Fruit fly (Drosophila melanogaster): Measurements from ENCODE around the gene Edc3.

Edc3 gene

DNA sequence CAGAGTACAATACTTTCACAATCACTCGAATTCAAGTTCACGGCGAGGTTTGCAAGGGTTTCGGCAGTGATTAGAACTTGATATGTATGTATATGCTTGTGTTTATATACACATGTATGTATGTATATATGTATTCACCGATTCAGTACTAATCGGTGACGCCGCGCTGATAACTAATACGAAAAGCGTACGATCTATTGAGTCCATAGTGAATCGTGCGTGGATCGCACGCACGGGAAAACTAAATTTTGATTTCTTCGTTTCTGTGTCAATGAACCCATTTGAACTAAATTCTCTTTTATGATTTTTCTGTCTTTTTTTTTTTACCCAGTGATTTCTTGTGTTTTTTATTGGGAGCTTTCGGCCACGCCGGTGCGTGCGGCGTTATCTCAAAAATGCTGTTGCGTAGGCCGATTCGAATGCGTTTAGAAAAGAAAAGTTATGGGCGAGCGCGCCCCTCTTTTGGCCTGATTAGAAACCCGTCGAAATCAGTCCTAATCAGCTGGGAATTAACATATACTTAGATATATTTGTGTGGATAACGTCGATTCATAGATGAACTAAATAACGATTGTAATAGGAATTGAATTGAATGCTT, 35.8 kb downstream of the Edc3 start:
- TF ChIP-seq br (GFP tag; optimal IDR thresholded peaks at IDR 0.05) (no peak), HLH106 (tag; optimal IDR thresholded peaks at IDR 0.05) (no peak)

DNA sequence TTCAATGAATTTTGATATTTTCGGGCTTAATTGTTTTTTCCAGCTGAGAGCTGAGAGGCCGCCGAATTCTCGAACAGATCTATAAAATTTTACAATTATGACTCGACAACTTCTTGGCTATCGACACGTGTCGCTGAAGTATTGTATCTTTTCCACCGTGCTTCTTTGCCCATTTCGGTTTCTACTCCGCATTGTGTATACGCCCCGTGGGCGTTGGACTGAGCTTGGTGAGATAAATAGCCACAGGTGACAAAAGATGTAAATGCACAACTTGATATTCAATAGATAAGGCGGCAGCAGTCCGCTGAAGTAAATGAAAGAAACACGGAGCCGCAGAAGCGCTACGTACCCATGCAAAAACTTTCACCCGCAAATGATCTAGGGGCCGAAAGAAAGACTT, 36.4 kb downstream of the Edc3 start:
- TF ChIP-seq CG32264 (GFP tag; optimal IDR thresholded peaks at IDR 0.05) (no peak), HLH106 (tag; optimal IDR thresholded peaks at IDR 0.05) (no peak)

DNA sequence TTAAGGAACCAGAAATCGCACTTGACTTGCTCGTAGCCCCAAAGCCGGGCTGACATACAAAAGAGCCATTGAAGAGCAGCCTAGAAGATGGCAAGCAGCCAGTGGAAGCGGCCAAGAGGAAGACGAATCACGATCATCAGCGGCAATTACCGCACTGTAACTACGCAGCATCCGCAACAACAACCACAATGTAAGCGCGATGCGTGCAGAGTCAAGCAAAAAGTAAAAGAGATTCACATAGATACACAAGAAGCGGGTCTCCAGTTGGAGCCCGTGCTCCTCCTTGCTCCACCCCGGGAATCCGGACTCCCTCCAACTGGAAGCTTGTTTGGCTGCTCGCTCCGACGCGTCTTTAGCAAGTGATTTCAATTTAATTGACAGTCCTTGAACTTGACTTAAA, 38.0 kb downstream of the Edc3 start:
- TF ChIP-seq Sp1 (GFP tag; optimal IDR thresholded peaks at IDR 0.05) (no peak), OdsH (GFP tag; optimal IDR thresholded peaks at IDR 0.05) (no peak), brk (GFP tag; optimal IDR thresholded peaks at IDR 0.05) (no peak), Vsx2 (GFP tag; optimal IDR thresholded peaks at IDR 0.05; ENCODE audit: partially characterized antibody) (no peak), CrebA (GFP tag; optimal IDR thresholded peaks at IDR 0.05; ENCODE audit: borderline replicate concordance) (no peak), Mio (GFP tag; optimal IDR thresholded peaks at IDR 0.05) (no peak), h (GFP tag; optimal IDR thresholded peaks at IDR 0.05) (no peak), Dfd (GFP tag; optimal IDR thresholded peaks at IDR 0.05) (no peak), pan (optimal IDR thresholded peaks at IDR 0.05) (no peak), dsf (GFP tag; optimal IDR thresholded peaks at IDR 0.05; ENCODE audit: borderline replicate concordance) (no peak), psq (GFP tag; optimal IDR thresholded peaks at IDR 0.05) (no peak)

DNA sequence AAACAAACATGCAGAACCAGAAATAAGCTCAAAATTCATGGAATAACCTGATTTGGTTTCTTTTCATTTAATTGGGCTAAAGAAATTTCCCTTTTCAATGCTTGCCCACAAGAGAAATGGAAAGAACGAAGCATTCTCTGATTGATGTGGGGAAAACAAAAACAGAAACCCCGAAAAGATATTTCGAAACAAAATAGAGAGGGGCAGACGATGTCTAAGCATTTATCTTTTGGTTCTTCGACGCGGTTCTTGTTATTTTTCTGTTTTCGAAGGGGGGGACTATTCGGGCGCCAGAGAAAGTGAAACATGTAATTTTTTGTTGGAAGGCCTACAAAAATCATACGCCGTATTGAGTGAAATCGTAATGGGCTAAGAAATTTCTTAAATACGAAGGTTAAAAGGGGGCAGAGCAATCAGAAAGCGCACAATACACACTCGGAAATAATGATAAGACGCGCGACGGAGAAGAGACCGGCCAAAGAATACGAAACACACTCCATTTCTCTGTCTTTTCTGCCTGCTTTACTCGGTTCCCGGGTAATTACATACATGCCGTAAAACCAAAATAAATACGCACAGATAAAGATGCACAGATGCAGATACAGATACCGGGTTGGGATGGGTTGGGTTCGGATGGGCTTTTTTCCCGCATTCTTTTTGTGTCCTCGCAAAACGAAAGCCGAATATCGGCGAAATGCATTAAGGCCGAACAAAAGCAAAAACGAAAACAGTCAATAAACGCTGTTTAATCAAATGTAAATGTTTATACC, 40.9 kb downstream of the Edc3 start:
- TF ChIP-seq br (GFP tag; optimal IDR thresholded peaks at IDR 0.05) (peak; percentile 10), CG32264 (GFP tag; optimal IDR thresholded peaks at IDR 0.05) (no peak), Rel (GFP tag; optimal IDR thresholded peaks at IDR 0.05) (no peak), Rel (tag; optimal IDR thresholded peaks at IDR 0.05) (peak; percentile 27), CG9705 (GFP tag; optimal IDR thresholded peaks at IDR 0.05) (no peak), psq (GFP tag; optimal IDR thresholded peaks at IDR 0.05) (peak; percentile 53), HLH106 (tag; optimal IDR thresholded peaks at IDR 0.05) (no peak)

DNA sequence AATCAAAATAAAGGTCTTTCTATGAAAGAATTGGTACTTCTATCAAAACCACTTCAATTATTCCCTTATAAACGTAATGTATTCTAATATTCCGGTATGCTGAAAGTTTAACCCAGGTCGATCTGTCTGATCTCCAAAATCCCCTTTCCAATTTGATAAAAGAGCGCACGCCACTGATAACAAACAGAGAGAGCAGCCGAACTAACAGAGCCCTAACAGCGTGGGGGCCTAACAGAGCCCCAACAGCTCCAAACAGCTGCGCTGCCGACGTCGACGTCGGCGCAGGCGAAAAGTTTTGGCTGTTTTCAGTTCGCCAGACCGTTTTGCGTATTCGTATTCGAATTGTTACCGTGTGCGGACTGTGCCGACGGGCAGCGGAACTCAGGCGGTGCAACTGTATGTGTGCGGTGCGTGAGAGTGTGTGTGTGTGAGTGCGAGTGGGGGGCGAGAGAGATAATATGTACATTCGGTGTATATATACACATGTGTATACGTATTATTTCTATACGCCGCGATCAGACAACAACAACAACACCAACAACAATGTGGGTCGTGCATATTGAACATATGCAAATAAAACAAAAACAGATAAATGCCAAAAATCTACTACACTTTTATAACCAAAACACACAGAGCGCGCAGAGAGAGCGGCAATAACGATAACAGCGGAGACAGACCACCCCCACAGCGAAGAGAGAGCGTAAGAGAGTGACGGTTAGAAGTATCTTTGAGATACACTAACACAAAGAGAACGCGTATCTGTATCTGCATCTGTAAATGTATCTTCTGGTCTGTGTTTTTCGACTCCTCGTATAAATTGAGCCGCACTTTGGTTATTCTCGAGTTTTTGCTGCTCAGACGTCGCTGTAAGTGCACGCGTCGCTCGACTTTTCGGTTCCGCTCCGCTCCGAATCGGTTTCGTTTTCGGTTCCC, 42.6 kb downstream of the Edc3 start, which contains the start of gene Oatp74D:
Oatp74D (plus strand) TSS at position 325 of the 933 bp plus-strand sequence.
- TF ChIP-seq sv (GFP tag; optimal IDR thresholded peaks at IDR 0.05) (no peak), CrebA (GFP tag; optimal IDR thresholded peaks at IDR 0.05; ENCODE audit: borderline replicate concordance) (peak; percentile 75), OdsH (GFP tag; optimal IDR thresholded peaks at IDR 0.05) (peak; percentile 60), Hr83 (GFP tag; optimal IDR thresholded peaks at IDR 0.05; ENCODE audit: poor library complexity, severe bottlenecking) (peak; percentile 41), Hr78 (GFP tag; optimal IDR thresholded peaks at IDR 0.05) (no peak), sage (GFP tag; optimal IDR thresholded peaks at IDR 0.05) (peak; percentile 53), ey (GFP tag; optimal IDR thresholded peaks at IDR 0.05) (peak; percentile 63), fru (GFP tag; optimal IDR thresholded peaks at IDR 0.05) (peak; percentile 60), Vsx2 (GFP tag; optimal IDR thresholded peaks at IDR 0.05; ENCODE audit: partially characterized antibody) (peak; percentile 53), pan (optimal IDR thresholded peaks at IDR 0.05) (no peak), CG9705 (GFP tag; optimal IDR thresholded peaks at IDR 0.05) (no peak), Myc (optimal IDR thresholded peaks at IDR 0.05) (no peak), Dif (GFP tag; optimal IDR thresholded peaks at IDR 0.05; ENCODE audit: partially characterized antibody) (peak; percentile 73), Hnf4 (GFP tag; optimal IDR thresholded peaks at IDR 0.05) (peak; percentile 51), dmrt93B (GFP tag; optimal IDR thresholded peaks at IDR 0.05) (no peak), N (GFP tag; optimal IDR thresholded peaks at IDR 0.05) (peak; percentile 89), CG32264 (GFP tag; optimal IDR thresholded peaks at IDR 0.05) (peak; percentile 57), brk (GFP tag; optimal IDR thresholded peaks at IDR 0.05) (peak; percentile 41), Sp1 (GFP tag; optimal IDR thresholded peaks at IDR 0.05) (peak; percentile 38), HLH106 (tag; optimal IDR thresholded peaks at IDR 0.05) (peak; percentile 18), Mio (GFP tag; optimal IDR thresholded peaks at IDR 0.05) (no peak), Abd-B (GFP tag; optimal IDR thresholded peaks at IDR 0.05) (peak; percentile 52), tai (GFP tag; optimal IDR thresholded peaks at IDR 0.05) (peak; percentile 57), h (GFP tag; optimal IDR thresholded peaks at IDR 0.05) (peak; percentile 71), psq (GFP tag; optimal IDR thresholded peaks at IDR 0.05) (peak; percentile 46), Rel (GFP tag; optimal IDR thresholded peaks at IDR 0.05) (peak; percentile 52), Rel (tag; optimal IDR thresholded peaks at IDR 0.05) (peak; percentile 73), Dfd (GFP tag; optimal IDR thresholded peaks at IDR 0.05) (no peak), woc (GFP tag; optimal IDR thresholded peaks at IDR 0.05) (peak; percentile 34), foxo (GFP tag; optimal IDR thresholded peaks at IDR 0.05) (peak; percentile 3 to 72), usp (GFP tag; optimal IDR thresholded peaks at IDR 0.05) (no peak), dl (GFP tag; optimal IDR thresholded peaks at IDR 0.05; ENCODE audit: insufficient read depth in 1 of 2, partially characterized antibody in 2 of 2) (peak; percentile 59 to 74), GATAd (GFP tag; optimal IDR thresholded peaks at IDR 0.05) (no peak), br (GFP tag; optimal IDR thresholded peaks at IDR 0.05) (peak; percentile 50)

Measured in whole organism, wandering third instar larva.